Worm (Caenorhabditis elegans): ENCODE measurements around the gene C04G6.6.
A peak's percentile ranks its signal among the peaks of the same experiment; 100 is the strongest.

The C04G6.6 gene

ce11 chrII:5103784-5104457 is 4.4 kb upstream of the C04G6.6 start, which contains the start of the genes C04G6.11 and mpk-2:
Gene C04G6.11, minus strand, starts transcription at chrII:5103834.
Gene mpk-2, plus strand, starts transcription at chrII:5104118.
- TF ChIP-seq aly-2 (tag; optimal IDR thresholded peaks at IDR 0.05) (no peak), pha-4 (tag; optimal IDR thresholded peaks at IDR 0.05) (peak; percentile 27), pqm-1 (tag; optimal IDR thresholded peaks at IDR 0.05) (peak; percentile 42), jun-1 (tag; optimal IDR thresholded peaks at IDR 0.05) (peak; percentile 33), elt-2 (tag; optimal IDR thresholded peaks at IDR 0.05) (peak; percentile 99)

ce11 chrII:5103189-5103588 is 3.6 kb upstream of the C04G6.6 start:
- TF ChIP-seq unc-62 (GFP tag; optimal IDR thresholded peaks at IDR 0.05) (no peak), nhr-25 (tag; optimal IDR thresholded peaks at IDR 0.05) (peak; percentile 3), elt-1 (tag; optimal IDR thresholded peaks at IDR 0.05) (peak; percentile 88), egl-5 (tag; optimal IDR thresholded peaks at IDR 0.05) (no peak), tbx-2 (tag; optimal IDR thresholded peaks at IDR 0.05) (no peak), ceh-16 (tag; optimal IDR thresholded peaks at IDR 0.05) (no peak), fos-1 (tag; optimal IDR thresholded peaks at IDR 0.05) (no peak)

ce11 chrII:5101701-5102100 is 2.2 kb upstream of the C04G6.6 start, which contains the start of the genes idpb-3 and idpb-1:
Gene idpb-3, minus strand, starts transcription at chrII:5101801.
Gene idpb-1, plus strand, starts transcription at chrII:5101984.
- TF ChIP-seq egl-5 (tag; optimal IDR thresholded peaks at IDR 0.05) (no peak), jun-1 (tag; optimal IDR thresholded peaks at IDR 0.05) (no peak), nhr-67 (tag; optimal IDR thresholded peaks at IDR 0.05) (no peak), fkh-2 (tag; optimal IDR thresholded peaks at IDR 0.05) (no peak), ztf-11 (tag; optimal IDR thresholded peaks at IDR 0.05) (no peak), hmg-11 (tag; optimal IDR thresholded peaks at IDR 0.05) (no peak), nhr-76 (tag; optimal IDR thresholded peaks at IDR 0.05) (no peak), fos-1 (tag; optimal IDR thresholded peaks at IDR 0.05) (no peak), ztf-4 (tag; optimal IDR thresholded peaks at IDR 0.05) (no peak), eor-1 (tag; optimal IDR thresholded peaks at IDR 0.05) (no peak), nhr-237 (tag; optimal IDR thresholded peaks at IDR 0.05) (no peak), pqm-1 (tag; optimal IDR thresholded peaks at IDR 0.05) (no peak), mml-1 (tag; optimal IDR thresholded peaks at IDR 0.05) (no peak)

- TF ChIP-seq nfya-1 (tag; optimal IDR thresholded peaks at IDR 0.05; ENCODE audit: insufficient read depth) (peak; percentile 86), pha-4 (tag; optimal IDR thresholded peaks at IDR 0.05) (no peak)
These were observed 515 bp downstream of the C04G6.6 start for ce11 chrII:5099034-5099433.

ce11 chrII:5093945-5094344 is 5.6 kb downstream of the C04G6.6 start, which contains the start of gene C04G6.13:
Gene C04G6.13, plus strand, starts transcription at chrII:5094245.
- TF ChIP-seq ceh-9 (tag; optimal IDR thresholded peaks at IDR 0.05), result no peak
- no peak for TF ChIP-seq daf-12 (tag; optimal IDR thresholded peaks at IDR 0.05)
- no peak for TF ChIP-seq nhr-23 (tag; optimal IDR thresholded peaks at IDR 0.05)
- no peak for TF ChIP-seq nhr-12 (tag; optimal IDR thresholded peaks at IDR 0.05)
- TF ChIP-seq nhr-77 (tag; optimal IDR thresholded peaks at IDR 0.05), result no peak
- no peak for TF ChIP-seq nhr-237 (tag; optimal IDR thresholded peaks at IDR 0.05)
- no peak for TF ChIP-seq pqm-1 (tag; optimal IDR thresholded peaks at IDR 0.05)
- TF ChIP-seq fkh-2 (tag; optimal IDR thresholded peaks at IDR 0.05), result no peak
- no peak for TF ChIP-seq ZK546.5 (tag; optimal IDR thresholded peaks at IDR 0.05)
- no peak for TF ChIP-seq elt-2 (tag; optimal IDR thresholded peaks at IDR 0.05)
- no peak for TF ChIP-seq egl-27 (tag; optimal IDR thresholded peaks at IDR 0.05)

- TF ChIP-seq pqm-1 (tag; optimal IDR thresholded peaks at IDR 0.05) (peak; percentile 59), snpc-4 (tag; optimal IDR thresholded peaks at IDR 0.05) (peak; percentile 73), elt-2 (tag; optimal IDR thresholded peaks at IDR 0.05) (peak; percentile 95), elt-1 (tag; optimal IDR thresholded peaks at IDR 0.05) (no peak), nhr-25 (tag; optimal IDR thresholded peaks at IDR 0.05) (peak; percentile 52), egl-5 (tag; optimal IDR thresholded peaks at IDR 0.05) (peak; percentile 87), nhr-43 (tag; optimal IDR thresholded peaks at IDR 0.05; ENCODE audit: poor library complexity, severe bottlenecking) (peak; percentile 51), pha-4 (tag; optimal IDR thresholded peaks at IDR 0.05) (peak; percentile 98), lin-39 (tag; optimal IDR thresholded peaks at IDR 0.05) (peak; percentile 61), tbx-2 (tag; optimal IDR thresholded peaks at IDR 0.05) (no peak), nhr-23 (tag; optimal IDR thresholded peaks at IDR 0.05) (peak; percentile 72), ceh-28 (tag; optimal IDR thresholded peaks at IDR 0.05) (peak; percentile 39), nfya-1 (tag; optimal IDR thresholded peaks at IDR 0.05; ENCODE audit: insufficient read depth) (peak; percentile 77), ceh-9 (tag; optimal IDR thresholded peaks at IDR 0.05) (no peak), lsy-12 (tag; optimal IDR thresholded peaks at IDR 0.05) (no peak), ZK546.5 (tag; optimal IDR thresholded peaks at IDR 0.05) (no peak), elt-3 (tag; optimal IDR thresholded peaks at IDR 0.05) (no peak), fkh-2 (tag; optimal IDR thresholded peaks at IDR 0.05) (peak; percentile 97), hmg-11 (tag; optimal IDR thresholded peaks at IDR 0.05) (peak; percentile 72)
These were observed 6.9 kb downstream of the C04G6.6 start, which contains the start of gene C04G6.2 for ce11 chrII:5092362-5093281. Gene C04G6.2, plus strand, starts transcription at chrII:5093231.
